Fruit fly (Drosophila melanogaster) whole organism, embryonic: Measurements from ENCODE around the gene Rdh.

ENCODE experiments used
- Abd-B ChIP-seq: fragments of 200-800 bp; sonication (Bioruptor generic); optimal IDR thresholded peaks from 2 replicates; lab custom pipeline; 2018; ENCODE audit warnings: missing biosample characterization, mild to moderate bottlenecking, missing genetic modification characterization, moderate library complexity
- CG10366 ChIP-seq: fragments of 200-800 bp; sonication (Bioruptor generic); IDR thresholded peaks from 2 replicates; pipeline ENCODE4 v1.3.6; 2022; ENCODE audit warnings: missing biosample characterization, missing genetic modification characterization
- CG10959 ChIP-seq: fragments of 200-800 bp; sonication (Bioruptor generic); IDR thresholded peaks from 2 replicates; pipeline ENCODE4 v1.3.6; 2022; ENCODE audit warnings: missing biosample characterization, missing genetic modification characterization
- CG11560 ChIP-seq: fragments of 200-800 bp; sonication (Bioruptor generic); IDR thresholded peaks from 3 replicates; pipeline ENCODE4 v1.3.6; 2022; ENCODE audit warnings: missing biosample characterization, missing genetic modification characterization
- CG11695 ChIP-seq: fragments of 200-800 bp; sonication (Bioruptor generic); IDR thresholded peaks from 3 replicates; pipeline ENCODE4 v1.3.6; 2022; ENCODE audit warnings: missing biosample characterization, missing genetic modification characterization
- CG12071 ChIP-seq: fragments of 200-800 bp; sonication (Bioruptor generic); optimal IDR thresholded peaks from 3 replicates; lab custom pipeline; 2018; ENCODE audit warnings: missing biosample characterization, mild to moderate bottlenecking, missing genetic modification characterization
- CG12659 ChIP-seq: fragments of 200-800 bp; sonication (Bioruptor generic); optimal IDR thresholded peaks from 3 replicates; lab custom pipeline; 2017; ENCODE audit warnings: mild to moderate bottlenecking, missing biosample characterization, missing genetic modification reagents, missing genetic modification characterization
- CG12942 ChIP-seq: fragments of 200-800 bp; sonication (Bioruptor generic); optimal IDR thresholded peaks from 3 replicates; lab custom pipeline; 2016; ENCODE audit warnings: missing biosample characterization, missing genetic modification characterization
- CG13424 ChIP-seq: fragments of 200-800 bp; sonication (Bioruptor generic); optimal IDR thresholded peaks from 2 replicates; lab custom pipeline; 2019; ENCODE audit warnings: missing biosample characterization, mild to moderate bottlenecking, missing genetic modification characterization, moderate library complexity
- CG13775 ChIP-seq: fragments of 200-800 bp; sonication (Bioruptor generic); optimal IDR thresholded peaks from 3 replicates; lab custom pipeline; 2017; ENCODE audit warnings: missing biosample characterization, mild to moderate bottlenecking, missing genetic modification characterization
- CG14860 ChIP-seq: fragments of 200-800 bp; sonication (Bioruptor generic); IDR thresholded peaks from 3 replicates; pipeline ENCODE4 v1.3.6; 2022; ENCODE audit warnings: missing biosample characterization, missing genetic modification characterization; ENCODE audit not compliant: partially characterized antibody
- CG1529 ChIP-seq: fragments of 200-800 bp; sonication (Bioruptor generic); optimal IDR thresholded peaks from 3 replicates; lab custom pipeline; 2018; ENCODE audit warnings: missing biosample characterization, missing genetic modification characterization
- CG16779 ChIP-seq: fragments of 200-800 bp; sonication (Bioruptor generic); IDR thresholded peaks from 2 replicates; pipeline ENCODE4 v1.3.6; 2022; ENCODE audit warnings: missing biosample characterization, missing genetic modification characterization
- CG17912 ChIP-seq: fragments of 200-800 bp; sonication (Bioruptor generic); optimal IDR thresholded peaks from 2 replicates; lab custom pipeline; 2018; ENCODE audit warnings: missing biosample characterization, mild to moderate bottlenecking, missing genetic modification characterization
- CG2202 ChIP-seq: fragments of 200-800 bp; sonication (Bioruptor generic); optimal IDR thresholded peaks from 2 replicates; lab custom pipeline; 2018; ENCODE audit warnings: missing biosample characterization, mild to moderate bottlenecking, missing genetic modification characterization
- CG2889 ChIP-seq: fragments of 200-800 bp; sonication (Bioruptor generic); IDR thresholded peaks from 3 replicates; pipeline ENCODE4 v1.3.6; 2022; ENCODE audit warnings: missing biosample characterization, missing genetic modification characterization
- CG3407 ChIP-seq: fragments of 200-800 bp; sonication (Bioruptor generic); optimal IDR thresholded peaks from 2 replicates; lab custom pipeline; 2018; ENCODE audit warnings: missing biosample characterization, mild to moderate bottlenecking, missing genetic modification characterization
- CG34224 ChIP-seq: fragments of 200-800 bp; sonication (Bioruptor generic); IDR thresholded peaks from 3 replicates; pipeline ENCODE4 v1.3.6; 2022; ENCODE audit warnings: missing biosample characterization, missing genetic modification characterization; ENCODE audit not compliant: partially characterized antibody
- CG3838 ChIP-seq: fragments of 200-800 bp; sonication (Bioruptor generic); optimal IDR thresholded peaks from 3 replicates; lab custom pipeline; 2016; ENCODE audit warnings: missing biosample characterization, missing genetic modification characterization
- CG4730 ChIP-seq: fragments of 200-800 bp; sonication (Bioruptor generic); IDR thresholded peaks from 2 replicates; pipeline ENCODE4 v1.3.6; 2022; ENCODE audit warnings: missing biosample characterization, missing genetic modification characterization
- CG6791 ChIP-seq: fragments of 200-800 bp; sonication (Bioruptor generic); IDR thresholded peaks from 3 replicates; pipeline ENCODE4 v1.3.6; 2022; ENCODE audit warnings: missing biosample characterization, missing genetic modification characterization; ENCODE audit not compliant: partially characterized antibody
- CG8359 ChIP-seq: fragments of 200-800 bp; sonication (Bioruptor generic); optimal IDR thresholded peaks from 2 replicates; lab custom pipeline; 2017; ENCODE audit warnings: missing biosample characterization, mild to moderate bottlenecking, missing genetic modification characterization, borderline replicate concordance
- CkIIα-i1 ChIP-seq: fragments of 200-800 bp; sonication (Bioruptor generic); IDR thresholded peaks from 2 replicates; pipeline ENCODE4 v1.3.6; 2022; ENCODE audit warnings: missing biosample characterization, missing genetic modification characterization
- Gsc ChIP-seq: fragments of 200-800 bp; sonication (Bioruptor generic); IDR thresholded peaks from 2 replicates; pipeline ENCODE4 v1.3.6; 2022; ENCODE audit warnings: missing biosample characterization, missing genetic modification characterization
- Gug ChIP-seq: fragments of 200-800 bp; sonication (Bioruptor generic); IDR thresholded peaks from 4 replicates; pipeline ENCODE4 v1.3.6; 2022; ENCODE audit warnings: missing biosample characterization, missing genetic modification characterization
- H15 ChIP-seq: fragments of 200-800 bp; sonication (Bioruptor generic); IDR thresholded peaks from 3 replicates; pipeline ENCODE4 v1.3.6; 2022; ENCODE audit warnings: missing biosample characterization, missing genetic modification characterization
- Lpt ChIP-seq: fragments of >200 bp; optimal IDR thresholded peaks from 2 replicates; lab custom pipeline; 2018; ENCODE audit warnings: missing biosample characterization, missing genetic modification characterization
- MTF-1 ChIP-seq: fragments of 200-800 bp; sonication (Bioruptor generic); optimal IDR thresholded peaks from 2 replicates; lab custom pipeline; 2018; ENCODE audit warnings: missing biosample characterization, mild to moderate bottlenecking, missing genetic modification characterization, borderline replicate concordance
- NC2α ChIP-seq: fragments of 200-800 bp; sonication (Bioruptor generic); optimal IDR thresholded peaks from 2 replicates; lab custom pipeline; 2016; ENCODE audit warnings: missing biosample characterization, missing genetic modification characterization
- Opbp ChIP-seq: fragments of 200-800 bp; sonication (Bioruptor generic); IDR thresholded peaks from 3 replicates; pipeline ENCODE4 v1.3.6; 2022; ENCODE audit warnings: missing biosample characterization, missing genetic modification characterization; ENCODE audit not compliant: partially characterized antibody
- Rfx ChIP-seq: fragments of 200-800 bp; sonication (Bioruptor generic); IDR thresholded peaks from 2 replicates; pipeline ENCODE4 v1.3.6; 2022; ENCODE audit warnings: missing biosample characterization, missing genetic modification characterization
- Scr ChIP-seq: fragments of 200-800 bp; sonication (Bioruptor generic); IDR thresholded peaks from 2 replicates; pipeline ENCODE4 v1.3.6; 2022; ENCODE audit warnings: missing biosample characterization, missing genetic modification characterization; ENCODE audit not compliant: partially characterized antibody
- Six4 ChIP-seq: fragments of 200-800 bp; sonication (Bioruptor generic); optimal IDR thresholded peaks from 2 replicates; lab custom pipeline; 2016; ENCODE audit warnings: missing biosample characterization, missing genetic modification characterization
- YL-1 ChIP-seq: fragments of 200-800 bp; sonication (Bioruptor generic); optimal IDR thresholded peaks from 3 replicates; lab custom pipeline; 2017; ENCODE audit warnings: missing biosample characterization, mild to moderate bottlenecking, missing genetic modification characterization
- br ChIP-seq: fragments of >200 bp; optimal IDR thresholded peaks from 2 replicates; lab custom pipeline; 2017
- gce ChIP-seq: fragments of 200-800 bp; sonication (Bioruptor generic); IDR thresholded peaks from 3 replicates; pipeline ENCODE4 v1.3.6; 2022; ENCODE audit warnings: missing biosample characterization, missing genetic modification characterization
- grau ChIP-seq: fragments of 200-800 bp; optimal IDR thresholded peaks from 3 replicates; lab custom pipeline; 2019; ENCODE audit warnings: missing biosample characterization, mild to moderate bottlenecking, missing genetic modification characterization, moderate library complexity
- gt ChIP-seq: fragments of 200-800 bp; sonication (Bioruptor generic); IDR thresholded peaks from 2 replicates; pipeline ENCODE4 v1.3.6; 2022; ENCODE audit warnings: missing biosample characterization, missing genetic modification characterization
- jumu ChIP-seq: fragments of 200-800 bp; sonication (Bioruptor generic); optimal IDR thresholded peaks from 3 replicates; lab custom pipeline; 2016; ENCODE audit warnings: missing biosample characterization, missing genetic modification characterization
- ken ChIP-seq: fragments of 200-800 bp; sonication (Bioruptor generic); IDR thresholded peaks from 3 replicates; pipeline ENCODE4 v1.3.6; 2022; ENCODE audit warnings: missing biosample characterization, missing genetic modification characterization
- lov ChIP-seq, 2 experiments: fragments of 200-800 bp in 1 of 2; fragments of >200 bp in 1 of 2; sonication (Bioruptor generic) in 1 of 2; IDR thresholded peaks in 1 of 2; optimal IDR thresholded peaks in 1 of 2; 2 replicates in 1 of 2; 3 replicates in 1 of 2; pipeline versions ENCODE4 v1.3.6 to Lab custom; 2017 to 2022; ENCODE audit warnings: missing biosample characterization in 1 of 2, missing genetic modification characterization in 1 of 2
- nom ChIP-seq: fragments of 200-800 bp; sonication (Bioruptor generic); optimal IDR thresholded peaks from 2 replicates; lab custom pipeline; 2017; ENCODE audit warnings: missing biosample characterization, missing genetic modification characterization, mild to moderate bottlenecking, moderate library complexity, missing genetic modification reagents
- pum ChIP-seq: fragments of 200-800 bp; sonication (Bioruptor generic); optimal IDR thresholded peaks from 2 replicates; lab custom pipeline; 2016; ENCODE audit warnings: missing biosample characterization, missing genetic modification characterization
- ranshi ChIP-seq: fragments of 200-800 bp; sonication (Bioruptor generic); IDR thresholded peaks from 2 replicates; pipeline ENCODE4 v1.3.6; 2022; ENCODE audit warnings: missing biosample characterization, missing genetic modification characterization
- scrt ChIP-seq: fragments of 200-800 bp; sonication (Bioruptor generic); optimal IDR thresholded peaks from 2 replicates; lab custom pipeline; 2018; ENCODE audit warnings: missing biosample characterization, mild to moderate bottlenecking, missing genetic modification characterization, moderate library complexity
- sim ChIP-seq: fragments of 200-800 bp; sonication (Bioruptor generic); IDR thresholded peaks from 2 replicates; pipeline ENCODE4 v1.3.6; 2022; ENCODE audit warnings: missing biosample characterization, missing genetic modification characterization
- ssp ChIP-seq: fragments of 200-800 bp; sonication (Bioruptor generic); IDR thresholded peaks from 2 replicates; pipeline ENCODE4 v1.3.6; 2022; ENCODE audit warnings: missing biosample characterization, missing genetic modification characterization
- stc ChIP-seq: fragments of 200-800 bp; sonication (Bioruptor generic); IDR thresholded peaks from 2 replicates; pipeline ENCODE4 v1.3.6; 2022; ENCODE audit warnings: missing biosample characterization, missing genetic modification characterization
- unc-4 ChIP-seq: fragments of 200-800 bp; sonication (Bioruptor generic); IDR thresholded peaks from 2 replicates; pipeline ENCODE4 v1.3.6; 2022; ENCODE audit warnings: missing biosample characterization, missing genetic modification characterization; ENCODE audit not compliant: partially characterized antibody
- unpg ChIP-seq: fragments of 200-800 bp; sonication (Bioruptor generic); optimal IDR thresholded peaks from 3 replicates; lab custom pipeline; 2018; ENCODE audit warnings: missing biosample characterization, mild to moderate bottlenecking, missing genetic modification characterization, moderate library complexity
- wek ChIP-seq: fragments of 200-800 bp; sonication (Bioruptor generic); optimal IDR thresholded peaks from 3 replicates; lab custom pipeline; 2018; ENCODE audit warnings: missing biosample characterization, mild to moderate bottlenecking, missing genetic modification characterization, moderate library complexity

Rdh gene

dm6 chr3L:3806330-3806729, 18.9 kb upstream of the Rdh start, which contains the start of the genes CG32264, ntc and IntS10 (continued):
- no peak for TF ChIP-seq stc (GFP tag; lab: Robert Waterston, UW)
- peak; percentile 8 for TF ChIP-seq MTF-1
- 0 out of 2 replicates have a peak, but pooled peaks have one; percentile 55 for TF ChIP-seq ranshi (GFP tag; lab: Robert Waterston, UW)
- TF ChIP-seq sim, result no peak
- TF ChIP-seq CG3838 (GFP tag; lab: Kevin White, UChicago), result peak; percentile 36
- TF ChIP-seq Gug (GFP tag; lab: Robert Waterston, UW), result no peak
- no peak for TF ChIP-seq CG16779
- peak; percentile 40; the same call in 2 of the 3 replicates for TF ChIP-seq CG34224
- no peak for TF ChIP-seq H15 (GFP tag; lab: Robert Waterston, UW)
- TF ChIP-seq NC2α (GFP tag; lab: Kevin White, UChicago), result peak; percentile 22
- no peak for TF ChIP-seq CG6791
- TF ChIP-seq CG3407 (GFP tag; lab: Kevin White, UChicago), result no peak
- peak; percentile 63 for TF ChIP-seq jumu (GFP tag; lab: Kevin White, UChicago)
- TF ChIP-seq CG10366 (GFP tag; lab: Robert Waterston, UW), result 0 out of 2 replicates have a peak, but pooled peaks have one; percentile 25
- no peak for TF ChIP-seq CG11695 (GFP tag; lab: Robert Waterston, UW)
- no peak for TF ChIP-seq CG2202 (tag; lab: Kevin White, UChicago)
- peak; percentile 64; the same call in 2 of the 3 replicates for TF ChIP-seq ken (GFP tag; lab: Robert Waterston, UW)
- no peak for TF ChIP-seq Gsc (GFP tag; lab: Robert Waterston, UW)
- TF ChIP-seq ssp (GFP tag; lab: Robert Waterston, UW), result peak; percentile 32
- TF ChIP-seq grau (tag; lab: Kevin White, UChicago), result peak; percentile 79
- peak; percentile 73 for TF ChIP-seq CG12942 (GFP tag; lab: Kevin White, UChicago)
- TF ChIP-seq CG13775, result peak; percentile 76
- no peak for TF ChIP-seq wek (GFP tag; lab: Kevin White, UChicago)
- TF ChIP-seq YL-1 (GFP tag; lab: Kevin White, UChicago), result peak; percentile 64
- peak; percentile 63 for TF ChIP-seq Scr
- TF ChIP-seq CkIIα-i1 (GFP tag; lab: Robert Waterston, UW), result no peak
- TF ChIP-seq Lpt, result no peak
- no peak for TF ChIP-seq br
- TF ChIP-seq unc-4 (GFP tag; lab: Robert Waterston, UW), result peak; percentile 60
- TF ChIP-seq gt (GFP tag; lab: Robert Waterston, UW), result no peak
- no peak for TF ChIP-seq CG12071 (GFP tag; lab: Kevin White, UChicago)
- peak; percentile 85 for TF ChIP-seq CG12659 (GFP tag; lab: Kevin White, UChicago)
- no peak for TF ChIP-seq CG2889 (GFP tag; lab: Robert Waterston, UW)
- peak; percentile 79 for TF ChIP-seq CG13424 (tag; lab: Kevin White, UChicago)
- TF ChIP-seq Abd-B, result no peak
- peak; percentile 61 for TF ChIP-seq pum
- no peak for TF ChIP-seq CG10959 (GFP tag; lab: Robert Waterston, UW)
- TF ChIP-seq nom (GFP tag; lab: Kevin White, UChicago), result peak; percentile 30
- no peak for TF ChIP-seq lov (optimal IDR thresholded peaks at IDR 0.05; lab: Kevin White, UChicago)
- no peak for TF ChIP-seq lov (GFP tag; IDR thresholded peaks at IDR 0.05; lab: Robert Waterston, UW)
- TF ChIP-seq CG8359 (GFP tag; lab: Kevin White, UChicago), result no peak
- no peak for TF ChIP-seq gce (GFP tag; lab: Robert Waterston, UW)
- peak; percentile 10 for TF ChIP-seq CG17912 (GFP tag; lab: Kevin White, UChicago)
- peak; percentile 31; the same call in 2 of the 3 replicates for TF ChIP-seq CG11560 (tag; lab: Robert Waterston, UW)
- peak; percentile 60 for TF ChIP-seq scrt (GFP tag; lab: Kevin White, UChicago)
- TF ChIP-seq Six4 (GFP tag; lab: Kevin White, UChicago), result peak; percentile 45
- peak; percentile 28 for TF ChIP-seq CG1529 (GFP tag; lab: Kevin White, UChicago)
- TF ChIP-seq CG4730 (GFP tag; lab: Robert Waterston, UW), result no peak
- TF ChIP-seq CG14860 (GFP tag; lab: Robert Waterston, UW), result no peak
- no peak for TF ChIP-seq Opbp (GFP tag; lab: Robert Waterston, UW)
- peak; percentile 73 for TF ChIP-seq Rfx (GFP tag; lab: Robert Waterston, UW)
- TF ChIP-seq unpg (GFP tag; lab: Kevin White, UChicago), result peak; percentile 55
